Worm (Caenorhabditis elegans): ENCODE data around the gene thn-1.

The thn-1 gene

DNA sequence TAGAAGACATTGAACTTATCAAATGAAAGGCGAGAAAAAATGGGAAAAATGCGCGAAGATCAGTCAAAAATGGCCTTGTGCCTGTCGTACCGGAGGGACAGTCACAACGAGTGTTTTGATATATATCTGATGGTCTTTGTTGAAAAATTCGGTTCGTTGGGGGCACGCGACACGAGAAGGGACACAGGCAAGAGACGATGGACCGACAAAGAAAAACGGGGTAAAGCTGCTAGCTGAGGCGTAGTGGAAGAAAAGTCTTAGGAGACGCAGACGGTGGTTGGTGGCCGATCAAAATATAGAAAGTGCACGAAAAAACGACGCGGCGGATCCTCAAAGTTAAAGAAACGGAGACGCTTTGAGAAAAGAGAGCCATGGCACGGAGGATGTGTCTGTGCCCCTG, 44.6 kb upstream of the thn-1 start:
- TF ChIP-seq drap-1 (GFP tag; optimal IDR thresholded peaks at IDR 0.05) (no peak), nhr-28 (tag; optimal IDR thresholded peaks at IDR 0.05) (no peak), elt-3 (tag; optimal IDR thresholded peaks at IDR 0.05) (no peak), ceh-39 (tag; optimal IDR thresholded peaks at IDR 0.05) (no peak), unc-120 (tag; optimal IDR thresholded peaks at IDR 0.05; ENCODE audit: poor library complexity, severe bottlenecking) (no peak), tbx-8 (GFP tag; optimal IDR thresholded peaks at IDR 0.05) (no peak), nhr-12 (tag; optimal IDR thresholded peaks at IDR 0.05) (no peak), snpc-4 (tag; optimal IDR thresholded peaks at IDR 0.05) (no peak), cnd-1 (tag; optimal IDR thresholded peaks at IDR 0.05) (no peak), blmp-1 (tag; optimal IDR thresholded peaks at IDR 0.05) (no peak), bed-3 (GFP tag; optimal IDR thresholded peaks at IDR 0.05) (no peak), flh-1 (GFP tag; optimal IDR thresholded peaks at IDR 0.05) (no peak), nhr-76 (tag; optimal IDR thresholded peaks at IDR 0.05) (no peak), unc-62 (GFP tag; optimal IDR thresholded peaks at IDR 0.05) (no peak), unc-39 (tag; optimal IDR thresholded peaks at IDR 0.05) (no peak), lin-13 (tag; optimal IDR thresholded peaks at IDR 0.05) (no peak), lin-32 (GFP tag; optimal IDR thresholded peaks at IDR 0.05) (no peak), mep-1 (tag; optimal IDR thresholded peaks at IDR 0.05) (no peak), nhr-237 (tag; optimal IDR thresholded peaks at IDR 0.05) (no peak), ztf-11 (tag; optimal IDR thresholded peaks at IDR 0.05) (no peak)

DNA sequence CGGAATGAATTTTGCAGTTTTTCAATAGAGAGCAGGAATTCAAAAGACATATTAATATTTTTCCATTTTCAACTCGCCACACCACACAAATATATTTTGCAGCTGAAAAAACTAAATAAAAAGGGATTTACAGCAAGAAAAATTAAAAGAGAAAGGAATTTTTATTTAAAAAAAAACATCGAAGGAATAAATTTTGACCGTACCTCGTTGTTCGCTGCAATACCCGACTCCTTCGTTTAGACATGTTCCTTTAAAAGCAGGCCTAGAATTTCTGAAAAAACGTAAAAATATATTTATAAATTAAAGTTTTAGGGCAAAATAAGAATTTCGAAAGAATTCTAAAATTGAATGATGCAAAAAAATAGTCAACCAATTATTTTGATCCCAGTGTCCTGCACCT, 44.1 kb upstream of the thn-1 start, which contains the start of gene F19B6.1:
F19B6.1 (minus strand) TSS at position 278 of the 400 bp plus-strand sequence.
- no peak for TF ChIP-seq zip-8 (tag; optimal IDR thresholded peaks at IDR 0.05)
- TF ChIP-seq lsy-2 (tag; optimal IDR thresholded peaks at IDR 0.05): no peak

DNA sequence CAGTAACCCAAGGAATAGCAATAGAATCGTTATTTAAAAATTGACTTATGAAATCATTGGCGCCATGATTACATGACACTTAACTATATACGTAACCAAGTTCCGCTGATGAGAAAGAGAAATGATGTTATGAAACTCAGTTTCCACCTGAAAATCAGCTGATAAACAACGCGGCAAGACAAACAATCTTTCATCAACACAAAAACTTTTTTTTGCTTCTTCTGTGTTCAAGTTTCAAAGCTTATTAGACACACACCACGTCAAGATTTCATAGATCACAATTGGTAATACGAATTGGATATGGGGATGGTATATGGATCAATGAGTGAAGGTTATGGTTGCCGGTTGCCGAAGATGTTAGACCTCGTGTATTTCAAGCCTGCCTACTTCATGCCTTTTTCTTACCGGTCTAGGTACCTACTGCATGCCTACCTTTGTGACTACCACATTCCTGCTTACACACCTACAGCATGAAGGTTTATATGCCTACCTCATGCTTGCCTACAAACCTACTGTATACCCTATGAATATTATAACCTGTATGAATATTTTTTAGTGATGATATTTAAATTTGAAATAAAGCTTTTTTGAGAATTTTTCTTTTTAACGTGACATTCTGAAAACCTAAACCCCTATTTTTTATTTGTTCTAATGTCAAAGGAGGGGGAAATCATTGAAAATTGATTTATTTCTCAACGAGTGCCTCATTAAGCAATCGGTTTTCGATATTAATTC, 42.8 kb upstream of the thn-1 start, which contains the start of the genes F19B6.10 and wht-5:
F19B6.10 (plus strand) TSS at position 301 of the 735 bp plus-strand sequence.
wht-5 (plus strand) TSS at position 685 of the 735 bp plus-strand sequence.
- no peak for TF ChIP-seq ztf-11 (tag; optimal IDR thresholded peaks at IDR 0.05)
- no peak for TF ChIP-seq mls-2 (tag; optimal IDR thresholded peaks at IDR 0.05)
- TF ChIP-seq lin-32 (GFP tag; optimal IDR thresholded peaks at IDR 0.05): no peak
- TF ChIP-seq unc-120 (tag; optimal IDR thresholded peaks at IDR 0.05; ENCODE audit: poor library complexity, severe bottlenecking): no peak
- no peak for TF ChIP-seq unc-62 (GFP tag; optimal IDR thresholded peaks at IDR 0.05)
- TF ChIP-seq elt-3 (tag; optimal IDR thresholded peaks at IDR 0.05): no peak
- TF ChIP-seq nhr-237 (tag; optimal IDR thresholded peaks at IDR 0.05): no peak
- no peak for TF ChIP-seq bed-3 (GFP tag; optimal IDR thresholded peaks at IDR 0.05)
- no peak for TF ChIP-seq flh-1 (GFP tag; optimal IDR thresholded peaks at IDR 0.05)
- no peak for TF ChIP-seq ceh-43 (GFP tag; optimal IDR thresholded peaks at IDR 0.05)
- TF ChIP-seq ham-2 (GFP tag; optimal IDR thresholded peaks at IDR 0.05): no peak
- no peak for TF ChIP-seq blmp-1 (tag; optimal IDR thresholded peaks at IDR 0.05)
- TF ChIP-seq nhr-2 (tag; optimal IDR thresholded peaks at IDR 0.05): no peak

DNA sequence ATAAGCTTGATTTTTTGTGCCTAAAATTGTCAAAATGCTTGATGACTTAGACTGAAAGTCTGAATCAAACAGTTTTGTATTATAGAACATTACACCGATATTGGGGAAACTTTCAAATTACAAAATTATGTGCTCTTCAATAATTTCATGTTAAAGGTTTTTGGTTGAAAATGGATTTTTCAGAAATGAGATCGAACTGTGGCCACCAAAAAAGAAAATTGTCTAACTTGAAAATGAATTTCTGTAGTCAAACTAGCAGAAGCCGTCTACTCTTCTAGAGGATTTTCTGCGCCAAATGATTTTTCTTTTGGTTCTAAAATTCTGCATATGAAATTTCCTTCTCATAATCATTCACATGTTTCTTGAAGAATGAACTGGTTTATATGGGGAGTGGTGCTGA, 39.0 kb upstream of the thn-1 start:
- TF ChIP-seq lin-13 (tag; optimal IDR thresholded peaks at IDR 0.05) (no peak), sptf-1 (tag; optimal IDR thresholded peaks at IDR 0.05) (no peak), unc-120 (tag; optimal IDR thresholded peaks at IDR 0.05; ENCODE audit: poor library complexity, severe bottlenecking) (no peak), ceh-43 (GFP tag; optimal IDR thresholded peaks at IDR 0.05) (no peak), nhr-76 (tag; optimal IDR thresholded peaks at IDR 0.05) (no peak), drap-1 (GFP tag; optimal IDR thresholded peaks at IDR 0.05) (no peak), flh-1 (GFP tag; optimal IDR thresholded peaks at IDR 0.05) (no peak), nhr-28 (tag; optimal IDR thresholded peaks at IDR 0.05) (no peak), zip-8 (tag; optimal IDR thresholded peaks at IDR 0.05) (no peak)

DNA sequence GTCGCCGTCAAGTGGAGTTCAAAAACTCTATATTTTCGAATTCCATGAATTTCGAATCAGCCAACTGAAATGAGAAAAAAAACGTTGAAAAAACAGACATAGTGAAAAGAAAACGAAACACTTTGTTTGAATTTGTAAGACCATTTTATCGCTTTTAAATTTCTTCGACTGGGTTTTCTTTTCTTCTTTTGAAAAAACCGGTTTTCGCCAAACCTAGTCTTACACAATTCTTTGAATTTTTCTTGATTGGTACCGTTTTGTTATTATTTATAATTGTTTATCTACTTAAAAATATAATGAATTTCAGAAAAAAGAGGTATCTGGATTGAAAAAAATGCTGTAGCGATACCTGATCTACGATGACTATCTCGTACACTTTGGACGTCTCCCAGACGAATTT, 30.2 kb upstream of the thn-1 start, which contains the start of gene best-22:
best-22 (plus strand) TSS at position 301 of the 400 bp plus-strand sequence.
- TF ChIP-seq nhr-28 (tag; optimal IDR thresholded peaks at IDR 0.05) (no peak), ceh-39 (tag; optimal IDR thresholded peaks at IDR 0.05) (no peak), zip-8 (tag; optimal IDR thresholded peaks at IDR 0.05) (no peak), drap-1 (GFP tag; optimal IDR thresholded peaks at IDR 0.05) (no peak), nhr-76 (tag; optimal IDR thresholded peaks at IDR 0.05) (no peak), ham-2 (GFP tag; optimal IDR thresholded peaks at IDR 0.05) (no peak), mls-2 (tag; optimal IDR thresholded peaks at IDR 0.05) (no peak), pha-4 (tag; optimal IDR thresholded peaks at IDR 0.05) (no peak), elt-3 (tag; optimal IDR thresholded peaks at IDR 0.05) (no peak)
